Worm (Caenorhabditis elegans) whole organism, mixed stage, embryonic: ENCODE data around the gene Y69H2.10.

Experiments used
- ceh-39 ChIP-seq: fragments of 150-350 bp; optimal IDR thresholded peaks from 2 replicates; lab custom pipeline; 2014; ENCODE audit warnings: missing biosample characterization, missing genetic modification characterization
- nhr-237 ChIP-seq: fragments of 150-350 bp; optimal IDR thresholded peaks from 2 replicates; lab custom pipeline; 2014; ENCODE audit warnings: missing biosample characterization, missing genetic modification characterization
- nhr-76 ChIP-seq: sonication (generic microtip); optimal IDR thresholded peaks from 2 replicates; lab custom pipeline; 2017; ENCODE audit warnings: missing biosample characterization, missing genetic modification characterization
- ztf-11 ChIP-seq: fragments of 150-350 bp; optimal IDR thresholded peaks from 2 replicates; lab custom pipeline; 2014; ENCODE audit warnings: missing biosample characterization, missing genetic modification characterization

ce11 chrV:18639074-18639473 lies 31.0 kb upstream of the Y69H2.10 start:
- no peak for TF ChIP-seq ceh-39
- TF ChIP-seq nhr-76 (tag; lab: Kevin White, UChicago): no peak
- TF ChIP-seq nhr-237 (tag; lab: Kevin White, UChicago): no peak
- no peak for TF ChIP-seq ztf-11
